Fruit fly (Drosophila melanogaster) whole organism, embryonic: ENCODE data around the gene CG13766.
A peak's percentile ranks its signal among the peaks of the same experiment; 100 is the strongest.

Source experiments
- Aef1 ChIP-seq: fragments of 200-800 bp; sonication (Bioruptor generic); IDR thresholded peaks from 3 replicates; pipeline ENCODE4 v1.3.6; 2022; ENCODE audit warnings: missing biosample characterization, missing genetic modification characterization
- B-H1 ChIP-seq: fragments of 200-800 bp; sonication (Bioruptor generic); IDR thresholded peaks from 3 replicates; pipeline ENCODE4 v1.3.6; 2022; ENCODE audit warnings: missing biosample characterization, missing genetic modification characterization
- BEAF-32 ChIP-seq: fragments of 200-800 bp; sonication (Bioruptor generic); optimal IDR thresholded peaks from 3 replicates; lab custom pipeline; 2017; ENCODE audit warnings: missing biosample characterization, missing genetic modification characterization, mild to moderate bottlenecking, moderate library complexity, missing genetic modification reagents
- Blimp-1 ChIP-seq: fragments of 200-800 bp; sonication (Bioruptor generic); optimal IDR thresholded peaks from 3 replicates; lab custom pipeline; 2018; ENCODE audit warnings: missing biosample characterization, missing genetic modification characterization, mild to moderate bottlenecking, moderate library complexity, missing genetic modification reagents
- BtbVII ChIP-seq: fragments of 200-800 bp; sonication (Bioruptor generic); optimal IDR thresholded peaks from 3 replicates; lab custom pipeline; 2017; ENCODE audit warnings: missing biosample characterization, mild to moderate bottlenecking, missing genetic modification characterization
- Bteb2 ChIP-seq: fragments of 200-800 bp; sonication (Bioruptor generic); optimal IDR thresholded peaks from 2 replicates; lab custom pipeline; 2016; ENCODE audit warnings: missing biosample characterization, missing genetic modification characterization
- CG11247 ChIP-seq: fragments of 200-800 bp; sonication (Bioruptor generic); IDR thresholded peaks from 2 replicates; pipeline ENCODE4 v1.3.6; 2022; ENCODE audit warnings: missing biosample characterization, missing genetic modification characterization
- CG1233 ChIP-seq: fragments of 200-800 bp; sonication (Bioruptor generic); optimal IDR thresholded peaks from 4 replicates; lab custom pipeline; 2018; ENCODE audit warnings: missing biosample characterization, mild to moderate bottlenecking, missing genetic modification characterization
- CG12391 ChIP-seq: fragments of 200-800 bp; sonication (Bioruptor generic); optimal IDR thresholded peaks from 3 replicates; lab custom pipeline; 2018; ENCODE audit warnings: missing biosample characterization, mild to moderate bottlenecking, missing genetic modification characterization, moderate library complexity
- CG12744 ChIP-seq: fragments of 200-800 bp; sonication (Bioruptor generic); optimal IDR thresholded peaks from 2 replicates; lab custom pipeline; 2016; ENCODE audit warnings: missing biosample characterization, missing genetic modification characterization
- CG12942 ChIP-seq: fragments of 200-800 bp; sonication (Bioruptor generic); optimal IDR thresholded peaks from 3 replicates; lab custom pipeline; 2016; ENCODE audit warnings: missing biosample characterization, missing genetic modification characterization
- CG13775 ChIP-seq: fragments of 200-800 bp; sonication (Bioruptor generic); optimal IDR thresholded peaks from 3 replicates; lab custom pipeline; 2017; ENCODE audit warnings: missing biosample characterization, mild to moderate bottlenecking, missing genetic modification characterization
- CG14710 ChIP-seq: fragments of 200-800 bp; sonication (Bioruptor generic); optimal IDR thresholded peaks from 3 replicates; lab custom pipeline; 2019; ENCODE audit warnings: missing biosample characterization, mild to moderate bottlenecking, missing genetic modification characterization, moderate library complexity
- CG1603 ChIP-seq: fragments of 200-800 bp; sonication (Bioruptor generic); optimal IDR thresholded peaks from 2 replicates; lab custom pipeline; 2019; ENCODE audit warnings: missing biosample characterization, mild to moderate bottlenecking, missing genetic modification characterization, moderate library complexity
- CG16815 ChIP-seq: fragments of 200-800 bp; sonication (Bioruptor generic); optimal IDR thresholded peaks from 3 replicates; lab custom pipeline; 2017; ENCODE audit warnings: missing biosample characterization, mild to moderate bottlenecking, missing genetic modification characterization
- CG17328 ChIP-seq: fragments of 200-800 bp; sonication (Bioruptor generic); IDR thresholded peaks from 2 replicates; pipeline ENCODE4 v1.3.6; 2022; ENCODE audit warnings: missing biosample characterization, missing genetic modification characterization
- CG18476 ChIP-seq: fragments of 200-800 bp; sonication (Bioruptor generic); optimal IDR thresholded peaks from 2 replicates; lab custom pipeline; 2016; ENCODE audit warnings: missing biosample characterization, mild to moderate bottlenecking, missing genetic modification characterization
- CG2116 ChIP-seq: fragments of 200-800 bp; sonication (Bioruptor generic); optimal IDR thresholded peaks from 3 replicates; lab custom pipeline; 2018; ENCODE audit warnings: missing biosample characterization, mild to moderate bottlenecking, missing genetic modification characterization
- CG2120 ChIP-seq: fragments of 200-800 bp; sonication (Bioruptor generic); optimal IDR thresholded peaks from 3 replicates; lab custom pipeline; 2016; ENCODE audit warnings: missing biosample characterization, missing genetic modification characterization
- CG30431 ChIP-seq: fragments of 200-800 bp; sonication (Bioruptor generic); optimal IDR thresholded peaks from 2 replicates; lab custom pipeline; 2017; ENCODE audit warnings: missing biosample characterization, missing genetic modification characterization
- CG3163 ChIP-seq: fragments of 200-800 bp; sonication (Bioruptor generic); optimal IDR thresholded peaks from 3 replicates; lab custom pipeline; 2016; ENCODE audit warnings: missing biosample characterization, missing genetic modification characterization
- CG3281 ChIP-seq: fragments of 200-800 bp; sonication (Bioruptor generic); optimal IDR thresholded peaks from 3 replicates; lab custom pipeline; 2017; ENCODE audit warnings: missing biosample characterization, mild to moderate bottlenecking, missing genetic modification characterization
- CG4820 ChIP-seq: fragments of 200-800 bp; sonication (Bioruptor generic); optimal IDR thresholded peaks from 3 replicates; lab custom pipeline; 2016; ENCODE audit warnings: missing biosample characterization, missing genetic modification characterization
- CG5180 ChIP-seq: fragments of 200-800 bp; sonication (Bioruptor generic); optimal IDR thresholded peaks from 3 replicates; lab custom pipeline; 2017; ENCODE audit warnings: missing biosample characterization, missing genetic modification characterization, mild to moderate bottlenecking, moderate library complexity, missing genetic modification reagents
- CG6175 ChIP-seq: fragments of 200-800 bp; sonication (Bioruptor generic); IDR thresholded peaks from 3 replicates; pipeline ENCODE4 v1.3.6; 2022; ENCODE audit warnings: missing biosample characterization, missing genetic modification characterization
- CG6689 ChIP-seq: fragments of 200-800 bp; sonication (Bioruptor generic); IDR thresholded peaks from 2 replicates; pipeline ENCODE4 v1.3.6; 2022; ENCODE audit warnings: missing biosample characterization, missing genetic modification characterization
- CG9727 ChIP-seq: fragments of 200-800 bp; sonication (Bioruptor generic); optimal IDR thresholded peaks from 3 replicates; lab custom pipeline; 2017; ENCODE audit warnings: missing biosample characterization, mild to moderate bottlenecking, missing genetic modification characterization
- Dbx ChIP-seq: fragments of 200-800 bp; sonication (Bioruptor generic); IDR thresholded peaks from 3 replicates; pipeline ENCODE4 v1.3.6; 2022; ENCODE audit warnings: missing biosample characterization, missing genetic modification characterization
- NC2α ChIP-seq: fragments of 200-800 bp; sonication (Bioruptor generic); optimal IDR thresholded peaks from 2 replicates; lab custom pipeline; 2016; ENCODE audit warnings: missing biosample characterization, missing genetic modification characterization
- Poxn ChIP-seq: fragments of 200-800 bp; sonication (Bioruptor generic); IDR thresholded peaks from 2 replicates; pipeline ENCODE4 v1.3.6; 2022; ENCODE audit warnings: missing biosample characterization, missing genetic modification characterization
- Ravus ChIP-seq: fragments of 200-800 bp; sonication (Bioruptor generic); IDR thresholded peaks from 2 replicates; pipeline ENCODE4 v1.3.6; 2022; ENCODE audit warnings: missing biosample characterization, missing genetic modification characterization
- Six4 ChIP-seq: fragments of 200-800 bp; sonication (Bioruptor generic); optimal IDR thresholded peaks from 2 replicates; lab custom pipeline; 2016; ENCODE audit warnings: missing biosample characterization, missing genetic modification characterization
- btn ChIP-seq: fragments of 200-800 bp; sonication (Bioruptor generic); optimal IDR thresholded peaks from 2 replicates; lab custom pipeline; 2016; ENCODE audit warnings: missing biosample characterization, missing genetic modification characterization
- dmrt99B ChIP-seq: fragments of 200-800 bp; sonication (Bioruptor generic); optimal IDR thresholded peaks from 2 replicates; lab custom pipeline; 2018; ENCODE audit warnings: missing biosample characterization, mild to moderate bottlenecking, missing genetic modification characterization, moderate library complexity
- ems ChIP-seq: fragments of 200-800 bp; sonication (Bioruptor generic); optimal IDR thresholded peaks from 3 replicates; lab custom pipeline; 2016; ENCODE audit warnings: missing biosample characterization, missing genetic modification characterization
- ewg ChIP-seq: fragments of 200-800 bp; sonication (Bioruptor generic); optimal IDR thresholded peaks from 3 replicates; lab custom pipeline; 2017; ENCODE audit warnings: mild to moderate bottlenecking, missing biosample characterization, missing genetic modification reagents, missing genetic modification characterization
- fd64A ChIP-seq: fragments of 200-800 bp; sonication (Bioruptor generic); optimal IDR thresholded peaks from 3 replicates; lab custom pipeline; 2018; ENCODE audit warnings: missing biosample characterization, mild to moderate bottlenecking, missing genetic modification characterization
- fd96Cb ChIP-seq: fragments of 200-800 bp; sonication (Bioruptor generic); optimal IDR thresholded peaks from 2 replicates; lab custom pipeline; 2018; ENCODE audit warnings: missing biosample characterization, mild to moderate bottlenecking, missing genetic modification characterization, moderate library complexity
- fru ChIP-seq: fragments of >200 bp; optimal IDR thresholded peaks from 2 replicates; lab custom pipeline; 2017
- gcm2 ChIP-seq: fragments of 200-800 bp; sonication (Bioruptor generic); optimal IDR thresholded peaks from 2 replicates; lab custom pipeline; 2016; ENCODE audit warnings: missing biosample characterization, missing genetic modification characterization
- gt ChIP-seq: fragments of 200-800 bp; sonication (Bioruptor generic); IDR thresholded peaks from 2 replicates; pipeline ENCODE4 v1.3.6; 2022; ENCODE audit warnings: missing biosample characterization, missing genetic modification characterization
- hbn ChIP-seq: fragments of 200-800 bp; sonication (Bioruptor generic); IDR thresholded peaks from 2 replicates; pipeline ENCODE4 v1.3.6; 2022; ENCODE audit warnings: missing biosample characterization, missing genetic modification characterization; ENCODE audit not compliant: partially characterized antibody
- jing ChIP-seq: fragments of 200-800 bp; sonication (Bioruptor generic); optimal IDR thresholded peaks from 2 replicates; lab custom pipeline; 2018; ENCODE audit warnings: missing biosample characterization, mild to moderate bottlenecking, missing genetic modification characterization
- p53 ChIP-seq: fragments of 200-800 bp; sonication (Bioruptor generic); optimal IDR thresholded peaks from 2 replicates; lab custom pipeline; 2016; ENCODE audit warnings: missing biosample characterization, missing genetic modification characterization
- pros ChIP-seq: fragments of 200-800 bp; sonication (Bioruptor generic); optimal IDR thresholded peaks from 3 replicates; lab custom pipeline; 2019; ENCODE audit warnings: missing biosample characterization, mild to moderate bottlenecking, missing genetic modification characterization, moderate library complexity
- schlank ChIP-seq: fragments of 200-800 bp; sonication (Bioruptor generic); optimal IDR thresholded peaks from 2 replicates; lab custom pipeline; 2018; ENCODE audit warnings: missing biosample characterization, mild to moderate bottlenecking, missing genetic modification characterization
- ssp ChIP-seq: fragments of 200-800 bp; sonication (Bioruptor generic); IDR thresholded peaks from 2 replicates; pipeline ENCODE4 v1.3.6; 2022; ENCODE audit warnings: missing biosample characterization, missing genetic modification characterization
- tup ChIP-seq: fragments of 200-800 bp; sonication (Bioruptor generic); optimal IDR thresholded peaks from 2 replicates; lab custom pipeline; 2016; ENCODE audit warnings: missing biosample characterization, mild to moderate bottlenecking, missing genetic modification characterization, moderate library complexity
- tx ChIP-seq: fragments of 200-800 bp; sonication (Bioruptor generic); optimal IDR thresholded peaks from 2 replicates; lab custom pipeline; 2016; ENCODE audit warnings: missing biosample characterization, missing genetic modification characterization
- z ChIP-seq: fragments of 200-800 bp; sonication (Bioruptor generic); IDR thresholded peaks from 3 replicates; pipeline ENCODE4 v1.3.6; 2022; ENCODE audit warnings: missing biosample characterization, missing genetic modification characterization

CG13766 gene

DNA sequence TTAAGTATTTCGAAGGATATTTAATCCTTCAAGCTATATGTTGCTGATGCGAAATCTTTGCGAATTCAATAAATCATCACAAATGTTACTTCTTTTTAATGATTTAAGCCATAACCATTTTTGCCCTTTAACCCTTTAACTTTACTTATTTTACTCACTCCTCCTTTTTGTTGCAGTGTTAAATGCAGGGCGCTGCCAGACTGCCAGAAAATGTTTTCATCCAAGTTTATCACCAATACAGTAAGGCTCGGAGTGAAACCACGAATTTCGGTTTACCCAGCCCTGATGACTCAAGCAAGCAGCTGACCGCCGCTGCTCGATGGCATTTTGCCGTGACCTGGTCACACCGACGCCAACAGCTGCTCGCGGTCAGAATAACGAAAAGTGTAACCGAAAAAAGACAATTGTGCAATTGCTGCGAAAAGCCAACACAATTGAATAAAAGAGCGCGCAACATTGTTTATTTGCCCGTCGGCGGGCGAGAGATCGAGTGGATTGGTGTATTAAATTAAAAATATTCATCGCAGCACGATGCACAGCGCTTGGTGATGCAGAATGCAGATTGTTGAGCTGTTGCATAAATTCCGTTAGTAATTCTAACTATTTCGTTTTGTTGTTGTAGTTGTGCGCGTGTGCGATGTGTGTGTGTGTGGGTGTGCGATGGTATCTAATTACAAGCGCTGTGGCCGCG is 44.8 kb upstream of the CG13766 start, which contains the start of gene CG11050 (continued):
- TF ChIP-seq CG14710 (tag; lab: Kevin White, UChicago) (peak; percentile 84), NC2α (GFP tag; lab: Kevin White, UChicago) (peak; percentile 56), schlank (tag; lab: Kevin White, UChicago) (peak; percentile 34), pros (GFP tag; lab: Kevin White, UChicago) (no peak), Blimp-1 (GFP tag; lab: Kevin White, UChicago) (peak; percentile 71), CG9727 (peak; percentile 51), hbn (GFP tag; lab: Robert Waterston, UW) (peak; percentile 46; the same call in 1 of the 2 replicates), tup (GFP tag; lab: Kevin White, UChicago) (peak; percentile 6), CG5180 (GFP tag; lab: Kevin White, UChicago) (no peak), jing (peak; percentile 46), fru (lab: Kevin White, UChicago) (no peak), B-H1 (GFP tag; lab: Robert Waterston, UW) (peak; percentile 45; the same call in 2 of the 3 replicates), ewg (peak; percentile 47), CG1603 (peak; percentile 94), ssp (GFP tag; lab: Robert Waterston, UW) (peak; percentile 43), fd64A (GFP tag; lab: Kevin White, UChicago) (no peak), gt (GFP tag; lab: Robert Waterston, UW) (0 out of 2 replicates have a peak, but pooled peaks have one; percentile 27), CG12942 (GFP tag; lab: Kevin White, UChicago) (peak; percentile 81), CG11247 (peak; percentile 44; the same call in 1 of the 2 replicates), CG12744 (GFP tag; lab: Kevin White, UChicago) (peak; percentile 68), CG16815 (GFP tag; lab: Kevin White, UChicago) (peak; percentile 43), Ravus (no peak; the same call in 1 of the 2 replicates), CG3163 (GFP tag; lab: Kevin White, UChicago) (peak; percentile 75), btn (GFP tag; lab: Kevin White, UChicago) (no peak), Poxn (GFP tag; lab: Robert Waterston, UW) (no peak), CG17328 (peak; percentile 73), CG4820 (GFP tag; lab: Kevin White, UChicago) (peak; percentile 65), Six4 (GFP tag; lab: Kevin White, UChicago) (peak; percentile 62), dmrt99B (tag; lab: Kevin White, UChicago) (peak; percentile 72), CG2120 (GFP tag; lab: Kevin White, UChicago) (peak; percentile 91), CG3281 (GFP tag; lab: Kevin White, UChicago) (peak; percentile 83), tx (GFP tag; lab: Kevin White, UChicago) (peak; percentile 84), CG2116 (GFP tag; lab: Kevin White, UChicago) (peak; percentile 61), CG6175 (GFP tag; lab: Robert Waterston, UW) (peak; percentile 54; the same call in 1 of the 3 replicates), Dbx (GFP tag; lab: Robert Waterston, UW) (peak; percentile 88), Bteb2 (GFP tag; lab: Kevin White, UChicago) (peak; percentile 84), p53 (GFP tag; lab: Kevin White, UChicago) (peak; percentile 91), CG13775 (GFP tag; lab: Kevin White, UChicago) (peak; percentile 60), ems (peak; percentile 81), CG1233 (peak; percentile 23), BtbVII (peak; percentile 48), BEAF-32 (GFP tag; lab: Kevin White, UChicago) (peak; percentile 52), gcm2 (peak; percentile 78), CG12391 (tag; lab: Kevin White, UChicago) (peak; percentile 81), fd96Cb (tag; lab: Kevin White, UChicago) (peak; percentile 50), Aef1 (GFP tag; lab: Robert Waterston, UW) (peak; percentile 59), CG6689 (GFP tag; lab: Robert Waterston, UW) (peak; percentile 55), CG18476 (peak; percentile 63), CG30431 (GFP tag; lab: Kevin White, UChicago) (peak; percentile 21), z (GFP tag; lab: Robert Waterston, UW) (peak; percentile 61; the same call in 1 of the 3 replicates)
